Worm (Caenorhabditis elegans): ENCODE data around the gene R03D7.8.
A peak's percentile ranks its signal among the peaks of the same experiment; 100 is the strongest.

Gene R03D7.8

DNA sequence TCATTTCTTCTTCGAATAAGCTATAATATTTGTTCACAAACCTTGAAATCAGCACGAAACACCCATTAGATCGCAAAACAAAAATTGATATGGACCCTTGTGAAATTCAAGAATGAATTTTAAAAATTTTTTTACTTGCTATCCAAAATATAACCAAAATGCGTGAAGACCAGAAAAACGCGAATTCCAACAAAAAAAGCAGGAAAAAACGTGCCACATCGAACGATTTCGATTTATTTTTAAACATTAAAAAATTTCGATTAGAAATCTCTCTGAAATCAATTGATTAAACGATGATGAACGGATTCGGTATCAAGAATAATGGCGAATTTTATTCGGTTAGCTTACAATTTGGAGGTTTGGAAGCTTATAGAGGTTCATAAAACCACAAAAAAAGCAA, 9.4 kb downstream of the R03D7.8 start, which contains the start of the genes tceb-3 and gskl-1:
Gene tceb-3 (minus strand): TSS at position 101 of the 400 bp plus-strand sequence.
Gene gskl-1 (plus strand): TSS at position 243 of the 400 bp plus-strand sequence.
- no peak for TF ChIP-seq ceh-82 (tag; optimal IDR thresholded peaks at IDR 0.05)
- no peak for TF ChIP-seq Y105C5A.15 (GFP tag; IDR thresholded peaks at IDR 0.05)
- TF ChIP-seq mdt-29 (GFP tag; IDR thresholded peaks at IDR 0.05), result no peak
- TF ChIP-seq lin-1 (GFP tag; IDR thresholded peaks at IDR 0.05), result no peak
- TF ChIP-seq daf-12 (tag; optimal IDR thresholded peaks at IDR 0.05), result no peak
- TF ChIP-seq egl-27 (tag; optimal IDR thresholded peaks at IDR 0.05), result no peak
- no peak for TF ChIP-seq lsy-2 (tag; optimal IDR thresholded peaks at IDR 0.05)
- TF ChIP-seq ZK546.5 (tag; optimal IDR thresholded peaks at IDR 0.05), result no peak
- no peak for TF ChIP-seq pha-4 (GFP tag; IDR thresholded peaks at IDR 0.05)
- no peak for TF ChIP-seq pha-4 (tag; optimal IDR thresholded peaks at IDR 0.05)
- TF ChIP-seq zip-2 (tag; optimal IDR thresholded peaks at IDR 0.05), result no peak
- no peak for TF ChIP-seq rbr-2 (tag; optimal IDR thresholded peaks at IDR 0.05)
- TF ChIP-seq nhr-10 (tag; optimal IDR thresholded peaks at IDR 0.05), result no peak
- TF ChIP-seq spr-3 (GFP tag; optimal IDR thresholded peaks at IDR 0.05), result no peak
- TF ChIP-seq dve-1 (tag; optimal IDR thresholded peaks at IDR 0.05; ENCODE audit: insufficient read depth), result no peak
- no peak for TF ChIP-seq nhr-111 (GFP tag; optimal IDR thresholded peaks at IDR 0.05)
- no peak for TF ChIP-seq pqm-1 (tag; optimal IDR thresholded peaks at IDR 0.05)
- TF ChIP-seq nhr-76 (tag; optimal IDR thresholded peaks at IDR 0.05), result no peak

DNA sequence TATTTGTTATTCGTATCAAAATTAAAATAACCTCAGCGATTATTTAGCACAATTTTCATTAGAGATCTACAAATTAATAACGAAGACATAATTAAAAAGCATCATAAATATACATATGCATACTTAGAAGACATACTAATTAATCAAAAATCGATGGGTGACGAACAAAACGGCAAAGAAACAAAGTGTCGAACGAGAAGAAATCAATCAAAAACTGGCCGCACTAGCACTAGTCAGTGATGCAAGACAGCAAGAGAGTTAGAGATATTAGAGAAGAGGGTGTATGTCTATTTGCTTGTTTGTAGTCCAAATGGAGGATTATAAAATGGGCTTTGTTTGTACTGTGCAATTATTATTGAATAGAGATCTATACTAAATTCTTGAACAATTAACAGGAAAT, 9.8 kb downstream of the R03D7.8 start:
- TF ChIP-seq mxl-2 (GFP tag; conservative IDR thresholded peaks at IDR 0.05), result no peak
- no peak for TF ChIP-seq duxl-1 (tag; optimal IDR thresholded peaks at IDR 0.05; ENCODE audit: poor library complexity)
- TF ChIP-seq dmd-9 (GFP tag; IDR thresholded peaks at IDR 0.05), result no peak
- TF ChIP-seq aha-1 (tag), result peak; percentile 67
- TF ChIP-seq dve-1 (tag; optimal IDR thresholded peaks at IDR 0.05; ENCODE audit: insufficient read depth), result no peak
- no peak for TF ChIP-seq spr-1 (tag; optimal IDR thresholded peaks at IDR 0.05)
- TF ChIP-seq nhr-48 (tag; optimal IDR thresholded peaks at IDR 0.05), result no peak
- no peak for TF ChIP-seq lin-15B (tag; optimal IDR thresholded peaks at IDR 0.05)
- TF ChIP-seq lsy-2 (tag; optimal IDR thresholded peaks at IDR 0.05), result peak in 1 of 2 experiments; percentile 61
- peak; percentile 20 for TF ChIP-seq mes-2 (tag; optimal IDR thresholded peaks at IDR 0.05; ENCODE audit: poor library complexity, severe bottlenecking)
- peak; percentile 25 for TF ChIP-seq mxl-3 (GFP tag; optimal IDR thresholded peaks at IDR 0.05)
- TF ChIP-seq mep-1 (tag; optimal IDR thresholded peaks at IDR 0.05), result peak; percentile 25
- TF ChIP-seq snpc-4 (tag; optimal IDR thresholded peaks at IDR 0.05), result no peak
- no peak for TF ChIP-seq daf-16 (GFP tag; optimal IDR thresholded peaks at IDR 0.05)
- no peak for TF ChIP-seq daf-16 (tag; optimal IDR thresholded peaks at IDR 0.05)
- TF ChIP-seq nhr-41 (GFP tag; IDR thresholded peaks at IDR 0.05), result no peak
- no peak for TF ChIP-seq hmg-1.1 (GFP tag; IDR thresholded peaks at IDR 0.05)
- TF ChIP-seq hlh-11 (tag; optimal IDR thresholded peaks at IDR 0.05), result no peak
- no peak for TF ChIP-seq pqm-1 (tag; optimal IDR thresholded peaks at IDR 0.05)
- no peak for TF ChIP-seq mdl-1 (tag; optimal IDR thresholded peaks at IDR 0.05)
- TF ChIP-seq lin-13 (GFP tag; optimal IDR thresholded peaks at IDR 0.05), result no peak
- no peak for TF ChIP-seq F49E8.2 (tag; optimal IDR thresholded peaks at IDR 0.05; ENCODE audit: borderline replicate concordance)
- TF ChIP-seq arid-1 (GFP tag; conservative IDR thresholded peaks at IDR 0.05), result no peak
- TF ChIP-seq nhr-28 (tag; optimal IDR thresholded peaks at IDR 0.05), result peak; percentile 86
- peak in 1 of 2 experiments; percentile 56 for TF ChIP-seq unc-62 (GFP tag; optimal IDR thresholded peaks at IDR 0.05 in 1 of 2)
- TF ChIP-seq unc-62 (tag; optimal IDR thresholded peaks at IDR 0.05), result no peak
- peak; percentile 6 for TF ChIP-seq dpl-1 (GFP tag; optimal IDR thresholded peaks at IDR 0.05)
- TF ChIP-seq D1046.2 (GFP tag; IDR thresholded peaks at IDR 0.05), result no peak
- no peak for TF ChIP-seq lin-1 (GFP tag; IDR thresholded peaks at IDR 0.05)

All from whole organism, L4 larva.